Worm (Caenorhabditis elegans) whole organism, young adult: ENCODE data around the gene lgc-47.

ENCODE experiments used
- B0261.1 ChIP-seq: sonication (generic microtip); optimal IDR thresholded peaks from 2 replicates; lab custom pipeline; 2016; ENCODE audit warnings: mild to moderate bottlenecking, missing genetic modification characterization, moderate library complexity, missing compliant biosample characterization
- F23B12.7 ChIP-seq: sonication (generic microtip); optimal IDR thresholded peaks from 2 replicates; lab custom pipeline; 2017; ENCODE audit warnings: missing genetic modification characterization, mild to moderate bottlenecking, missing compliant biosample characterization, antibody characterized with exemption, moderate library complexity; ENCODE audit not compliant: insufficient read depth
- ets-4 ChIP-seq: fragments of 200-800 bp; sonication (Bioruptor generic); optimal IDR thresholded peaks from 2 replicates; lab custom pipeline; 2018; ENCODE audit warnings: mild to moderate bottlenecking, missing genetic modification characterization, missing compliant biosample characterization

ce11 chrX:9850258-9850657, 42.8 kb upstream of the lgc-47 start, which contains the start of gene lec-8:
- TF ChIP-seq B0261.1 (tag; lab: Kevin White, UChicago), result no peak
- TF ChIP-seq F23B12.7 (tag; lab: Kevin White, UChicago), result no peak
- no peak for TF ChIP-seq ets-4 (GFP tag; lab: Kevin White, UChicago)
